Worm (Caenorhabditis elegans) whole organism, young adult: Measurements from ENCODE around the gene R10D12.6.

Experiments used
- efl-1 ChIP-seq: fragments of 150-350 bp; optimal IDR thresholded peaks from 2 replicates; lab custom pipeline; 2014; ENCODE audit warnings: missing biosample characterization, missing genetic modification reagents, missing genetic modification characterization
- ztf-22 ChIP-seq: fragments of 200-800 bp; sonication (Bioruptor generic); optimal IDR thresholded peaks from 2 replicates; lab custom pipeline; 2018; ENCODE audit warnings: mild to moderate bottlenecking, missing genetic modification characterization, moderate library complexity, missing compliant biosample characterization

DNA sequence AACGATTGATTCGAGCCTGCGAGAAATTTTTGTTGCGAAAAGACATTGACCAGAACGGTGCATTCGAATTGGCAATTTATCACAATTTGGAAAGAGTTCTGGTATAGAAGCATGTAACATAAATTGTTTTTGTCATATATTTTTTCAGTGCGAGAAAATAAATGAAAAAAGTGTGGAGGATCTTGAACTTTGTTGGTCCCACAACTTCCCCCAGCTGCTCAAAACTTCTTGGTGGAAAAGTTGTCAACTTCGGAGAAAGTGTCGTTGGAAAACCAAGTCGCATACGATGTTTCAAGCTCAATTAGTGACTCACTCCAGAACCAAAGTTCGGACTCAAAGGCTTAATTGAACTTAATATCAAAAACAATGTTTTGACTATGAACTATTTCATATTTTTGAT, 17.2 kb upstream of the R10D12.6 start:
- TF ChIP-seq efl-1 (GFP tag; lab: Kevin White, UChicago): no peak
- no peak for TF ChIP-seq ztf-22
